Fruit fly (Drosophila melanogaster): ENCODE results near the gene CG13728.

DNA sequence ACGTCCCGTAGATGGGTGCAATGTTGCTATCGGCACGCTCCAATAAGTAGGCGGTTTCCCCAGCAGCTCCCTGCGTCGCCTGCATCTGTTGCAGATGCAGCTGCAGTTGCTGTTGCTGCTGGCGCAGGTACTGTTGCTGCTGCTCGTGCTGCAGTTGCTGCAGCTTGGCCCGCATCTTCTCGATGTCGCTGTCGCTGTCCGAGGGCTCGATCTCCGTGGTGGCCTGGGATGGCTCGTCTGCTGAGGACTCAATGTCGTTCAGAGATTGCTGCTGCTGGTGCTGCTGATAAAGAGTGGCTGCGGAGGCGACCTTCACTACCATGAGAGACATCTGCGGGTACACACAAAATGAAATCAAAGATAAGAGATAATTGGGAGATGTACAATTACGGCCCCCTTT is 538 bp downstream of the CG13728 start:
- TF ChIP-seq Crg-1 (GFP tag; optimal IDR thresholded peaks at IDR 0.05) (no peak), cic (GFP tag; optimal IDR thresholded peaks at IDR 0.05) (no peak)

Data from whole organism, adult.